Worm (Caenorhabditis elegans) whole organism, L2 larva: Measurements from ENCODE around the gene T13C5.7.

Experiments
- ama-1 ChIP-seq: fragments of 150-350 bp; optimal IDR thresholded peaks from 2 replicates; lab custom pipeline; 2018; ENCODE audit warnings: inconsistent platforms
- nhr-77 ChIP-seq: fragments of 150-350 bp; optimal IDR thresholded peaks from 2 replicates; lab custom pipeline; 2014; ENCODE audit warnings: missing biosample characterization, missing genetic modification characterization

ce11 chrX:6150449-6150848 lies 29.9 kb upstream of the T13C5.7 start, which contains the start of gene tag-275:
- TF ChIP-seq nhr-77 (tag; lab: Kevin White, UChicago) (no peak), ama-1 (lab: Kevin White, UChicago) (no peak)
